Fruit fly (Drosophila melanogaster): ENCODE results near the gene Cep164.

Gene Cep164

DNA sequence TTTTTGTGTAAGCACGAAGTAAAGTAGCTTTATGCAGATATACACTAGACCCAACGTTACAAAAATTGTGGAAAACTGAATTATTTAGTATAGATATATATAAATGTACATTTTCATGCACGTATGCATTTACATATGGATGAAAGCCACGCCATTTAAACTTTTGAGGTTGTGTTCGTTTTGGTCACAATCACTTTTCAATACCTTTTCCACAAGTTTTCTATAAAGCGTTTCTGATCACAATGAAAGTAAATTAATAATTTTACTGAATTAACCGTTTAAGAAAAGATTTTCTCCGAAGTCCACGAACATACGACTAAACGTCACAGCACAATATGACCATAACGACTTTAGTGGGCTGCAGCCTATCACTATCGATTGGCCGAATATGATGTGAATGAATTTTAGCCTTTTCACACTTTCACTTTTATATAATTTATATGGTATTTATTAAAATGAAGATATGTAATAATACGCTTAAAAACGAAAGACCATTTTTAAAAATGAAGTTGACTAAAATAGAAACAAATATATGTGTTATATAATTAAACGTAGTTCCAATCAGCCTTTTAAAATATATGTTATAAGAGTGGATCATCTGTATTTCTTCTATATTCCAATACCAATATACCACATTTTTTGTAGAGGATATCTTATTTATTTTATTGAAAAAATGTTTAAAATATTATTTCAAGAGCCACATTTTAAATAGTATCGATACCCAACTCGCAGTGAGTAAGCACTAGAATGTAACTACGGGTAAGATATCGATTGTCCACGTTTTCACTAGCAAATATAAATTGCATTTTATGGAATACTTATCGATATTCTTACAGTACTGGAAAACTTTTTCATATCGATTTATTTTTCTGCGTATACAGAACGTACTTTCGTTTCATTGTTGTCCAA, 9.1 kb upstream of the Cep164 start, which contains the start of the genes CG46312, eIF5 and exd:
Gene CG46312 (minus strand): TSS at position 357 of the 909 bp plus-strand sequence.
Gene eIF5 (minus strand): TSS at position 357 of the 909 bp plus-strand sequence.
Gene exd (plus strand): TSS at position 851 of the 909 bp plus-strand sequence.
- no peak for TF ChIP-seq CG8159 (tag; optimal IDR thresholded peaks at IDR 0.05)
- peak; percentile 11 for TF ChIP-seq CG15710 (tag; optimal IDR thresholded peaks at IDR 0.05)

DNA sequence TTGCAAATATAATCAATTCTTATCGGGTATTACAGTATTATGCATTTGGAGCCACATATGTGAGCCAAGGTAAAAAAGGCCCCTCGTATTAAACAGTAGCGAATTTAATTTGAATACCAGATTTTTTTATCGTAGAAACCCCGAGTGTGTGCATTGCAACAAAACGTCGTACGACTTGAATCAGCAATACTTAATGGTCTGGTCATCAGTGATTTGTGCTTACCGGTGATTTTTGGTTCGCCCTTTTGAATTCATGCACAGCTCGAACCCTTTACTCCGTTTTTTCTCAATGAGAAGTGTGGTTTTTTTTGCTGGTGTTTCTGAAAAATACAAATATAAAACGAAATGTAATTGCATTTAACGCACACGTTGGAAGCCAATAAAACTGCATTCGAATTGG, 6.9 kb upstream of the Cep164 start:
- TF ChIP-seq CG8301 (tag; optimal IDR thresholded peaks at IDR 0.05) (no peak), Snoo (tag; optimal IDR thresholded peaks at IDR 0.05) (no peak)

DNA sequence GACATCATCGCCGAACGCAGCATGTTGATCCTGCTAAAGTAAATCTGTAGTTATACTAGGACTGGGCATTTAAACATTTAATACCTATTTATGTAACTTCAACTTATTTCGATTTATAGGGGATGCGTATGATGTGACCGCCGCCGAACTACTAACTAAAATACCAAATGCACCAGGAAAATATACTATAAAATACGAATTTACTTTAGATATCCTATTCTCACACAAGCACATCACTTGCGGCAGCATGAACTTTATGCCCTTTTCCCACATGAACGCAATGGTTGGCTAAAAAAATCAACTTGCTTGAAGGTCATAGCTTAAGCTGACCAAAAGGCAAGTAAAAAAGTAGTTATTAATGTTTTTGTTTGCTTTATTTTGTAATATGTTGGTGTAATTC, 3.9 kb upstream of the Cep164 start, which contains the start of gene ND-20:
Gene ND-20 (minus strand): TSS at position 155 of the 400 bp plus-strand sequence.
- TF ChIP-seq gl (tag; optimal IDR thresholded peaks at IDR 0.05) (no peak), CG15710 (tag; optimal IDR thresholded peaks at IDR 0.05) (peak; percentile 9)

DNA sequence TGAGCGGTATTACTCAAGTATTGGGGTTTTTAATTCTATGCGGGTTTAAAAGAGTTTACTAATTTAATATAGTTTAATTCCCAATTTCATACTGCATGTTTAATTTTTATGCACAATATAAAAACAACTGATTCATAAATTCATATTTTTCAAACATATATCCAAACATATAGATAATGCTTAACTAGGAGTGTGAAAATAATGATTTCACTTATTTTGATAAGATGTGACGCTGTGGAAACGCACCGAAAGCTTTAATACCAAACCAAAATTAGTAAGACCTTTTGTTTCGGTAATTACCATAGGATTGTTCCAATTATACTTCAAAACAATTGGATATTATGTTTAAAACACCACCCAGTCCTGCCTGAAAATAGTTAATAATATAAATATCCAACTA, 757 bp upstream of the Cep164 start, which contains the start of gene Slc25A46a:
Gene Slc25A46a (plus strand): TSS at position 272 of the 400 bp plus-strand sequence.
- TF ChIP-seq CG4496 (GFP tag; IDR thresholded peaks at IDR 0.05) (0 out of 3 replicates have a peak, but pooled peaks have one; percentile 14), CG8159 (tag; optimal IDR thresholded peaks at IDR 0.05) (peak; percentile 6), CG17806 (tag; optimal IDR thresholded peaks at IDR 0.05) (no peak), CG8301 (tag; optimal IDR thresholded peaks at IDR 0.05) (no peak), D1 (tag; optimal IDR thresholded peaks at IDR 0.05) (no peak), Snoo (tag; optimal IDR thresholded peaks at IDR 0.05) (no peak), rn (GFP tag; IDR thresholded peaks at IDR 0.05) (no peak)

DNA sequence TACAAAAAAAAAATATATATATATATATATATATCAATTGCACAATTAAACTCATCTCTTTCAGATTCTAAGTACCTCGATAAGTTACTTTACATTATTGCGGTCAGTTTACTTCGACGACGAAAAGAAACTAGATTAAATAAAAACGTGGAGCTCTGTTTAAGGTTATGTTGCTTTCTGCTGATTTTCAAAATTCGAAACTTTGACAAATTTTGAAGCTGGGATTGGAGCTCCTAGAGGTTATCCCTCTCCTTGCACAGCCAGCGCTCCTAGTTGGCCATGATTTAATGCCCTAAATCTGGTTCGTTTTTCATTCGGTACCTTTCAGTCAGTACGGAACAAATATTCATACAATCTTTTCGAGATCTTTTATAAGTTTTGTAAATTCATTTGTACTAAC, 6.2 kb downstream of the Cep164 start, which contains the start of gene CG42766:
Gene CG42766 (plus strand): TSS at position 301 of the 400 bp plus-strand sequence.
- TF ChIP-seq gl (tag; optimal IDR thresholded peaks at IDR 0.05) (no peak), CG34367 (tag; optimal IDR thresholded peaks at IDR 0.05) (no peak), D1 (tag; optimal IDR thresholded peaks at IDR 0.05) (no peak), CG17806 (tag; optimal IDR thresholded peaks at IDR 0.05) (no peak), CG9948 (tag; optimal IDR thresholded peaks at IDR 0.05) (no peak), EcR (GFP tag; optimal IDR thresholded peaks at IDR 0.05) (no peak), Snoo (tag; optimal IDR thresholded peaks at IDR 0.05) (no peak), Pif1B (GFP tag; optimal IDR thresholded peaks at IDR 0.05) (no peak), CG12605 (GFP tag; IDR thresholded peaks at IDR 0.05) (no peak), CG15710 (tag; optimal IDR thresholded peaks at IDR 0.05) (no peak), fd96Ca (GFP tag; IDR thresholded peaks at IDR 0.05) (no peak), CG4496 (GFP tag; IDR thresholded peaks at IDR 0.05) (no peak), rn (GFP tag; IDR thresholded peaks at IDR 0.05) (no peak), CG8159 (tag; optimal IDR thresholded peaks at IDR 0.05) (no peak)

DNA sequence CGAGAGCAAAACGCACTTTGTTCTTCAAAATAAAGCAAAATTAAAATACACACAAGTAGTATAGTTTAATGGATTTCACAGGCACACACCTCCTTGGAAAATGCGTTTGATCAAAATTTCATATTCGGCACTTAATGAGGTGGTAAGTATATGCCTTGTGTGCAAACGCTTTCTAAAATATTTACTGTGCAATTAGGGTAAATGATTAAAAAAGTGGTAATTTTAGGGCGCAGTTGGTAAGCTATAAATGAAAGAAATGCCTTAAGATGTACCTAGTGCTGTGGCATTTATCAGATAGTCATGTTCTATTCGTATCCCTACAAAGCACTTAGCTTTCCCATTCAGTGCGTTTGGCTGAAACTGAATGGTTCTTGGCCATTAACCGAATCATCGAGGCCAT, 8.6 kb downstream of the Cep164 start, which contains the start of gene Or13a:
Gene Or13a (plus strand): TSS at position 301 of the 400 bp plus-strand sequence.
- TF ChIP-seq CG8159 (tag; optimal IDR thresholded peaks at IDR 0.05) = no peak
- no peak for TF ChIP-seq CG9948 (tag; optimal IDR thresholded peaks at IDR 0.05)
- TF ChIP-seq fd96Ca (GFP tag; IDR thresholded peaks at IDR 0.05) = no peak
- no peak for TF ChIP-seq Pif1B (GFP tag; optimal IDR thresholded peaks at IDR 0.05)
- no peak for TF ChIP-seq CG17806 (tag; optimal IDR thresholded peaks at IDR 0.05)
- no peak for TF ChIP-seq CG8301 (tag; optimal IDR thresholded peaks at IDR 0.05)
- no peak for TF ChIP-seq CG12605 (GFP tag; IDR thresholded peaks at IDR 0.05)
- TF ChIP-seq Ets98B (GFP tag; IDR thresholded peaks at IDR 0.05) = no peak
- TF ChIP-seq gl (tag; optimal IDR thresholded peaks at IDR 0.05) = no peak
- no peak for TF ChIP-seq rn (GFP tag; IDR thresholded peaks at IDR 0.05)

DNA sequence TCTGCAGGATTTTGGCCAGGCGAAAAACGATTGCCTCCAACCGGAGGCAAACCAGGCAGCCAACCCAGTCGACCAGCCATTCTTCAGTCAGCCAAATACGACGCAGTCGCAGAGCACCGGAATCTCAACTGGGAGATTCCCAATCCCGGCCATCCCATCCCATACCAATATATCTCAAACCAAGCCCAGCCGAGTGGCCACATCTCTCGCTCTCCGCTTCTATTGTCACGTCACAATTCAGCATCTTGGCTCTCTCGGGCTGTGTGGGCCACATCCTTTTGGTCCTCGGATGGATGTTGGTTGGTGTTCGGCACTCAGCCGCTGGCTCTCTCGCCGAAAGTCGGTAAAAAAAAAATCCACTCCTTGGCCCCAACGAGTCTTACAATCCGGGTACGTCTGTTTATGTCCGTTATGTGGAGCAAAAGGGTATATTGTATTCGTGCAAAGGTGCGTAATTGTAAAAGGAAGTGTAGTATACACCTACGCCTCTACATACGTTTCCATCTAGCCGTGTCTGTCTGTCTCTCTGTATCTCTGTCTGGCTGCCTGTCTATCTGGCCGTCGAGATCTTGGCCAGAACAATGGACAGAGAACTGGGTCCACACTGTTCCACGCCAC, 9.5 kb downstream of the Cep164 start, which contains the start of gene mmd:
Gene mmd (minus strand): TSS at position 3 of the 618 bp plus-strand sequence.
- TF ChIP-seq CG15710 (tag; optimal IDR thresholded peaks at IDR 0.05) = no peak
- TF ChIP-seq CG10348 (GFP tag; IDR thresholded peaks at IDR 0.05) = no peak
- TF ChIP-seq EcR (GFP tag; optimal IDR thresholded peaks at IDR 0.05) = no peak
- TF ChIP-seq CG12605 (GFP tag; IDR thresholded peaks at IDR 0.05) = no peak
- no peak for TF ChIP-seq gl (tag; optimal IDR thresholded peaks at IDR 0.05)
- TF ChIP-seq CG32121 (GFP tag; IDR thresholded peaks at IDR 0.05) = no peak
- no peak for TF ChIP-seq CG34367 (tag; optimal IDR thresholded peaks at IDR 0.05)
- no peak for TF ChIP-seq Ets98B (GFP tag; IDR thresholded peaks at IDR 0.05)
- TF ChIP-seq CG14655 (GFP tag; optimal IDR thresholded peaks at IDR 0.05) = no peak
- no peak for TF ChIP-seq CG4496 (GFP tag; IDR thresholded peaks at IDR 0.05)
- no peak for TF ChIP-seq CG8301 (tag; optimal IDR thresholded peaks at IDR 0.05)
- TF ChIP-seq CG17806 (tag; optimal IDR thresholded peaks at IDR 0.05) = no peak
- TF ChIP-seq D1 (tag; optimal IDR thresholded peaks at IDR 0.05) = no peak

Data from whole organism, pupa.